Fruit fly (Drosophila melanogaster) whole organism, embryonic: ENCODE measurements around the gene corto.

Experiments used
- Adf1 ChIP-seq: fragments of 200-800 bp; sonication (Bioruptor generic); IDR thresholded peaks from 2 replicates; pipeline ENCODE4 v1.3.6; 2022; ENCODE audit warnings: missing biosample characterization, missing genetic modification characterization
- Awh ChIP-seq: fragments of 200-800 bp; sonication (Bioruptor generic); IDR thresholded peaks from 2 replicates; pipeline ENCODE4, ENCODE4 v1.3.6; 2022; ENCODE audit warnings: missing biosample characterization, missing genetic modification characterization
- CG10543 ChIP-seq: fragments of 200-800 bp; sonication (Bioruptor generic); optimal IDR thresholded peaks from 3 replicates; lab custom pipeline; 2017; ENCODE audit warnings: missing biosample characterization, mild to moderate bottlenecking, missing genetic modification characterization, moderate library complexity
- CG12769 ChIP-seq: fragments of 200-800 bp; sonication (Bioruptor generic); optimal IDR thresholded peaks from 2 replicates; lab custom pipeline; 2019; ENCODE audit warnings: missing biosample characterization, mild to moderate bottlenecking, missing genetic modification characterization, moderate library complexity
- CG15011 ChIP-seq: fragments of 200-800 bp; sonication (Bioruptor generic); optimal IDR thresholded peaks from 3 replicates; lab custom pipeline; 2018; ENCODE audit warnings: missing biosample characterization, mild to moderate bottlenecking, missing genetic modification characterization
- CG15269 ChIP-seq: fragments of 200-800 bp; sonication (Bioruptor generic); optimal IDR thresholded peaks from 2 replicates; lab custom pipeline; 2018; ENCODE audit warnings: missing biosample characterization, mild to moderate bottlenecking, missing genetic modification characterization, moderate library complexity
- CG3065 ChIP-seq: fragments of 200-800 bp; sonication (Bioruptor generic); optimal IDR thresholded peaks from 2 replicates; lab custom pipeline; 2016; ENCODE audit warnings: missing biosample characterization, missing genetic modification characterization
- CG33557 ChIP-seq: fragments of 200-800 bp; sonication (Bioruptor generic); optimal IDR thresholded peaks from 2 replicates; lab custom pipeline; 2019; ENCODE audit warnings: missing biosample characterization, mild to moderate bottlenecking, missing genetic modification characterization, moderate library complexity
- CG3995 ChIP-seq: fragments of 200-800 bp; sonication (Bioruptor generic); optimal IDR thresholded peaks from 3 replicates; lab custom pipeline; 2016; ENCODE audit warnings: missing biosample characterization, missing genetic modification characterization
- CG6272 ChIP-seq: fragments of 200-800 bp; sonication (Bioruptor generic); IDR thresholded peaks from 2 replicates; pipeline ENCODE4 v1.3.6; 2022; ENCODE audit warnings: missing biosample characterization, missing genetic modification characterization
- CG6854 ChIP-seq: fragments of 200-800 bp; sonication (Bioruptor generic); optimal IDR thresholded peaks from 3 replicates; lab custom pipeline; 2017; ENCODE audit warnings: missing biosample characterization, mild to moderate bottlenecking, missing genetic modification characterization
- CG7745 ChIP-seq: fragments of 200-800 bp; sonication (Bioruptor generic); optimal IDR thresholded peaks from 2 replicates; lab custom pipeline; 2018; ENCODE audit warnings: missing biosample characterization, mild to moderate bottlenecking, missing genetic modification characterization, moderate library complexity
- CG8281 ChIP-seq: fragments of 200-800 bp; sonication (Bioruptor generic); optimal IDR thresholded peaks from 2 replicates; lab custom pipeline; 2018; ENCODE audit warnings: missing biosample characterization, mild to moderate bottlenecking, missing genetic modification characterization, moderate library complexity
- CG8290 ChIP-seq, 3 experiments: fragments of 200-800 bp; sonication (Bioruptor generic); optimal IDR thresholded peaks; 2 replicates each; lab custom pipeline; 2016 to 2019; ENCODE audit warnings: missing biosample characterization in 3 of 3, missing genetic modification characterization in 3 of 3, mild to moderate bottlenecking in 2 of 3, moderate library complexity in 1 of 3
- CG9727 ChIP-seq: fragments of 200-800 bp; sonication (Bioruptor generic); optimal IDR thresholded peaks from 3 replicates; lab custom pipeline; 2017; ENCODE audit warnings: missing biosample characterization, mild to moderate bottlenecking, missing genetic modification characterization
- CkIIα-i1 ChIP-seq: fragments of 200-800 bp; sonication (Bioruptor generic); IDR thresholded peaks from 2 replicates; pipeline ENCODE4 v1.3.6; 2022; ENCODE audit warnings: missing biosample characterization, missing genetic modification characterization
- D19B ChIP-seq: fragments of 200-800 bp; sonication (Bioruptor generic); optimal IDR thresholded peaks from 2 replicates; lab custom pipeline; 2017; ENCODE audit warnings: missing biosample characterization, mild to moderate bottlenecking, missing genetic modification characterization
- Dip2 ChIP-seq: fragments of 200-800 bp; sonication (Bioruptor generic); IDR thresholded peaks from 2 replicates; pipeline ENCODE4 v1.3.6; 2022; ENCODE audit warnings: missing biosample characterization, missing genetic modification characterization
- Eip74EF ChIP-seq, 2 experiments: fragments of 200-800 bp in 1 of 2; fragments of >200 bp in 1 of 2; sonication (Bioruptor generic) in 1 of 2; optimal IDR thresholded peaks; 2 replicates each; lab custom pipeline; 2017 to 2019; ENCODE audit warnings: missing biosample characterization in 2 of 2, missing genetic modification characterization in 2 of 2, mild to moderate bottlenecking in 1 of 2, moderate library complexity in 1 of 2
- HmgD ChIP-seq: fragments of 200-800 bp; sonication (Bioruptor generic); optimal IDR thresholded peaks from 3 replicates; lab custom pipeline; 2016; ENCODE audit warnings: missing biosample characterization, missing genetic modification characterization
- HmgZ ChIP-seq: fragments of 200-800 bp; sonication (Bioruptor generic); optimal IDR thresholded peaks from 2 replicates; lab custom pipeline; 2018; ENCODE audit warnings: missing biosample characterization, mild to moderate bottlenecking, missing genetic modification characterization
- Hr51 ChIP-seq, 2 experiments: fragments of 200-800 bp; sonication (Bioruptor generic); optimal IDR thresholded peaks; 2 replicates in 1 of 2; 3 replicates in 1 of 2; lab custom pipeline; 2016 to 2018; ENCODE audit warnings: missing biosample characterization in 2 of 2, missing genetic modification characterization in 2 of 2, mild to moderate bottlenecking in 1 of 2, moderate library complexity in 1 of 2
- Jarid2 ChIP-seq: fragments of 200-800 bp; sonication (Bioruptor generic); optimal IDR thresholded peaks from 3 replicates; lab custom pipeline; 2017; ENCODE audit warnings: mild to moderate bottlenecking, missing biosample characterization, missing genetic modification reagents, missing genetic modification characterization
- MBD-R2 ChIP-seq: fragments of 200-800 bp; sonication (Bioruptor generic); IDR thresholded peaks from 2 replicates; pipeline ENCODE4 v1.3.6; 2022; ENCODE audit warnings: missing biosample characterization, missing genetic modification characterization
- Med ChIP-seq: fragments of 200-800 bp; sonication (Bioruptor generic); peaks from one replicate; lab custom pipeline; 2016; ENCODE audit warnings: missing biosample characterization, missing genetic modification characterization, mild to moderate bottlenecking, inconsistent platforms, moderate library complexity
- Oli ChIP-seq: fragments of 200-800 bp; sonication (Bioruptor generic); optimal IDR thresholded peaks from 2 replicates; lab custom pipeline; 2018; ENCODE audit warnings: missing biosample characterization, mild to moderate bottlenecking, missing genetic modification characterization, moderate library complexity
- Pdp1 ChIP-seq, 2 experiments: fragments of 200-800 bp; sonication (Bioruptor generic); optimal IDR thresholded peaks; 3 replicates each; lab custom pipeline; 2016; ENCODE audit warnings: missing biosample characterization in 2 of 2, missing genetic modification characterization in 2 of 2, mild to moderate bottlenecking in 1 of 2, moderate library complexity in 1 of 2
- Spps ChIP-seq: fragments of 200-800 bp; sonication (Bioruptor generic); optimal IDR thresholded peaks from 2 replicates; lab custom pipeline; 2018; ENCODE audit warnings: missing biosample characterization, mild to moderate bottlenecking, missing genetic modification characterization
- Stat92E ChIP-seq, 3 experiments: fragments of >200 bp in 2 of 3; fragments of 200-800 bp in 1 of 3; sonication (Bioruptor generic) in 1 of 3; optimal IDR thresholded peaks; 2 replicates each; lab custom pipeline; 2017 to 2019; ENCODE audit warnings: missing biosample characterization in 3 of 3, missing genetic modification characterization in 3 of 3, mild to moderate bottlenecking in 1 of 3, moderate library complexity in 1 of 3
- ab ChIP-seq: fragments of 200-800 bp; sonication (Bioruptor generic); optimal IDR thresholded peaks from 2 replicates; lab custom pipeline; 2016; ENCODE audit warnings: missing biosample characterization, missing genetic modification characterization
- ac ChIP-seq: fragments of 200-800 bp; sonication (Bioruptor generic); optimal IDR thresholded peaks from 3 replicates; lab custom pipeline; 2017; ENCODE audit warnings: missing biosample characterization, mild to moderate bottlenecking, missing genetic modification characterization
- chn ChIP-seq: fragments of 200-800 bp; sonication (Bioruptor generic); optimal IDR thresholded peaks from 2 replicates; lab custom pipeline; 2016; ENCODE audit warnings: missing biosample characterization, missing genetic modification characterization
- da ChIP-seq: fragments of 200-800 bp; sonication (Bioruptor generic); optimal IDR thresholded peaks from 2 replicates; lab custom pipeline; 2016; ENCODE audit warnings: missing biosample characterization, missing genetic modification characterization
- emc ChIP-seq: fragments of 200-800 bp; sonication (Bioruptor generic); optimal IDR thresholded peaks from 2 replicates; lab custom pipeline; 2016; ENCODE audit warnings: missing biosample characterization, missing genetic modification characterization
- eve ChIP-seq, 2 experiments: fragments of >200 bp; optimal IDR thresholded peaks; 2 replicates each; lab custom pipeline; 2017; ENCODE audit warnings: missing biosample characterization in 2 of 2, missing genetic modification characterization in 2 of 2
- ftz-f1 ChIP-seq: fragments of 200-800 bp; sonication (Bioruptor generic); optimal IDR thresholded peaks from 2 replicates; lab custom pipeline; 2016; ENCODE audit warnings: missing biosample characterization, missing genetic modification characterization
- hb ChIP-seq: fragments of 200-800 bp; sonication (Bioruptor generic); IDR thresholded peaks from 3 replicates; pipeline ENCODE4 v1.3.6; 2022; ENCODE audit warnings: missing biosample characterization, missing genetic modification characterization; ENCODE audit not compliant: partially characterized antibody
- inv ChIP-seq: fragments of 200-800 bp; sonication (Bioruptor generic); IDR thresholded peaks from 2 replicates; pipeline ENCODE4 v1.3.6; 2022; ENCODE audit warnings: missing biosample characterization, missing genetic modification characterization; ENCODE audit not compliant: partially characterized antibody
- otp ChIP-seq: fragments of 200-800 bp; sonication (Bioruptor generic); IDR thresholded peaks from 3 replicates; pipeline ENCODE4, ENCODE4 v1.3.6; 2022; ENCODE audit warnings: missing biosample characterization, missing genetic modification characterization
- rib ChIP-seq: fragments of 200-800 bp; sonication (Bioruptor generic); IDR thresholded peaks from 2 replicates; pipeline ENCODE4 v1.3.6; 2022; ENCODE audit warnings: missing biosample characterization, missing genetic modification characterization
- ro ChIP-seq: fragments of 200-800 bp; sonication (Bioruptor generic); IDR thresholded peaks from 2 replicates; pipeline ENCODE4 v1.3.6; 2022; ENCODE audit warnings: missing biosample characterization, missing genetic modification characterization
- sens ChIP-seq: fragments of 200-800 bp; sonication (Bioruptor generic); peaks from one replicate; lab custom pipeline; 2016; ENCODE audit warnings: missing biosample characterization, missing genetic modification characterization
- seq ChIP-seq: fragments of 200-800 bp; sonication (Bioruptor generic); IDR thresholded peaks from 2 replicates; pipeline ENCODE4 v1.3.6; 2022; ENCODE audit warnings: missing biosample characterization, missing genetic modification characterization
- sim ChIP-seq: fragments of 200-800 bp; sonication (Bioruptor generic); IDR thresholded peaks from 2 replicates; pipeline ENCODE4 v1.3.6; 2022; ENCODE audit warnings: missing biosample characterization, missing genetic modification characterization
- slbo ChIP-seq: fragments of 200-800 bp; sonication (Bioruptor generic); IDR thresholded peaks from 2 replicates; pipeline ENCODE4 v1.3.6; 2022; ENCODE audit warnings: missing biosample characterization, missing genetic modification characterization
- stc ChIP-seq: fragments of 200-800 bp; sonication (Bioruptor generic); IDR thresholded peaks from 2 replicates; pipeline ENCODE4 v1.3.6; 2022; ENCODE audit warnings: missing biosample characterization, missing genetic modification characterization
- vnd ChIP-seq: fragments of 200-800 bp; sonication (Bioruptor generic); IDR thresholded peaks from 3 replicates; pipeline ENCODE4 v1.3.6; 2022; ENCODE audit warnings: missing biosample characterization, missing genetic modification characterization; ENCODE audit not compliant: partially characterized antibody
- zfh1 ChIP-seq: fragments of 200-800 bp; sonication (Bioruptor generic); IDR thresholded peaks from 3 replicates; pipeline ENCODE4 v1.3.6; 2022; ENCODE audit warnings: missing biosample characterization, missing genetic modification characterization

corto gene

dm6 chr3R:5066528-5067167 lies 20.2 kb downstream of the corto start (continued):
- TF ChIP-seq CG3065 (GFP tag; lab: Kevin White, UChicago) = no peak
- TF ChIP-seq CG33557 = no peak
- TF ChIP-seq otp (GFP tag; lab: Robert Waterston, UW) = 0 out of 3 replicates have a peak, but pooled peaks have one; percentile 26
- no peak for TF ChIP-seq CG8290 (GFP tag; optimal IDR thresholded peaks at IDR 0.05; lab: Kevin White, UChicago)
- TF ChIP-seq CG8290 (tag; optimal IDR thresholded peaks at IDR 0.05; lab: Kevin White, UChicago) = peak in 1 of 2 experiments; percentile 29
- no peak for TF ChIP-seq HmgZ (tag; lab: Kevin White, UChicago)
- TF ChIP-seq CG9727 (GFP tag; lab: Kevin White, UChicago) = no peak
- TF ChIP-seq CG3995 (GFP tag; lab: Kevin White, UChicago) = no peak
- no peak for TF ChIP-seq CG7745 (tag; lab: Kevin White, UChicago)
- TF ChIP-seq slbo (GFP tag; lab: Robert Waterston, UW) = no peak
- no peak for TF ChIP-seq eve (GFP tag; optimal IDR thresholded peaks at IDR 0.05; lab: Kevin White, UChicago)
- no peak for TF ChIP-seq CkIIα-i1 (GFP tag; lab: Robert Waterston, UW)
- 0 out of 3 replicates have a peak, but pooled peaks have one; percentile 13 for TF ChIP-seq vnd (GFP tag; lab: Robert Waterston, UW)
- TF ChIP-seq emc (GFP tag; lab: Kevin White, UChicago) = no peak
- no peak for TF ChIP-seq HmgD (GFP tag; lab: Kevin White, UChicago)
- peak; percentile 21 for TF ChIP-seq chn (GFP tag; lab: Kevin White, UChicago)
- peak; percentile 81 for TF ChIP-seq CG12769 (tag; lab: Kevin White, UChicago)
- TF ChIP-seq Awh = peak; percentile 91
- TF ChIP-seq Adf1 (GFP tag; lab: Robert Waterston, UW) = peak; percentile 17; the same call in 1 of the 2 replicates
- TF ChIP-seq inv (GFP tag; lab: Robert Waterston, UW) = no peak
- TF ChIP-seq ac (GFP tag; lab: Kevin White, UChicago) = no peak
- TF ChIP-seq ab (GFP tag; lab: Kevin White, UChicago) = peak; percentile 20
- TF ChIP-seq CG15269 (tag; lab: Kevin White, UChicago) = peak; percentile 0
- 0 out of 2 replicates have a peak, but pooled peaks have one; percentile 5 for TF ChIP-seq CG6272
- 0 out of 3 replicates have a peak, but pooled peaks have one; percentile 50 for TF ChIP-seq hb (GFP tag; lab: Robert Waterston, UW)
- TF ChIP-seq zfh1 (GFP tag; lab: Robert Waterston, UW) = peak; percentile 20; the same call in 1 of the 3 replicates
- TF ChIP-seq CG6854 (GFP tag; lab: Kevin White, UChicago) = no peak
- no peak for TF ChIP-seq da (GFP tag; lab: Kevin White, UChicago)
- no peak for TF ChIP-seq ro (GFP tag; lab: Robert Waterston, UW)
- TF ChIP-seq Hr51 (GFP tag; optimal IDR thresholded peaks at IDR 0.05; lab: Kevin White, UChicago) = no peak
- peak in 1 of 2 experiments; percentile 11 for TF ChIP-seq Pdp1 (GFP tag; optimal IDR thresholded peaks at IDR 0.05; lab: Kevin White, UChicago)
- no peak for TF ChIP-seq D19B (GFP tag; lab: Kevin White, UChicago)
- no peak for TF ChIP-seq sens (GFP tag; lab: Kevin White, UChicago)
- peak; percentile 7 for TF ChIP-seq ftz-f1 (GFP tag; lab: Kevin White, UChicago)
- TF ChIP-seq CG15011 = no peak
- peak; percentile 50; the same call in 1 of the 2 replicates for TF ChIP-seq rib (GFP tag; lab: Robert Waterston, UW)
- no peak for TF ChIP-seq Dip2 (GFP tag; lab: Robert Waterston, UW)
- TF ChIP-seq Eip74EF (GFP tag; optimal IDR thresholded peaks at IDR 0.05; lab: Kevin White, UChicago) = peak in 1 of 2 experiments; percentile 32
- TF ChIP-seq sim (GFP tag; lab: Robert Waterston, UW) = no peak
- TF ChIP-seq Spps (tag; lab: Kevin White, UChicago) = no peak
- no peak for TF ChIP-seq Jarid2 (GFP tag; lab: Kevin White, UChicago)
- peak; percentile 16 for TF ChIP-seq Med (GFP tag; lab: Kevin White, UChicago)
- TF ChIP-seq seq (GFP tag; lab: Robert Waterston, UW) = peak; percentile 32; the same call in 1 of the 2 replicates
- TF ChIP-seq stc (GFP tag; lab: Robert Waterston, UW) = 0 out of 2 replicates have a peak, but pooled peaks have one; percentile 10
- TF ChIP-seq CG10543 (GFP tag; lab: Kevin White, UChicago) = peak; percentile 60
- no peak for TF ChIP-seq Stat92E (GFP tag; optimal IDR thresholded peaks at IDR 0.05; lab: Kevin White, UChicago)
- TF ChIP-seq CG8281 = no peak
- TF ChIP-seq MBD-R2 (GFP tag; lab: Robert Waterston, UW) = no peak
- TF ChIP-seq Oli (tag; lab: Kevin White, UChicago) = no peak
